Worm (Caenorhabditis elegans) whole organism, mixed stage, embryonic: ENCODE measurements around the gene F27E5.5.

Experiments
- ceh-43 ChIP-seq: fragments of 200-800 bp; sonication (Bioruptor generic); optimal IDR thresholded peaks from 2 replicates; lab custom pipeline; 2018; ENCODE audit warnings: mild to moderate bottlenecking, missing genetic modification characterization, moderate library complexity, missing compliant biosample characterization
- drap-1 ChIP-seq: fragments of 200-800 bp; sonication (Bioruptor generic); optimal IDR thresholded peaks from 3 replicates; lab custom pipeline; 2018; ENCODE audit warnings: mild to moderate bottlenecking, missing genetic modification characterization, missing compliant biosample characterization
- elt-3 ChIP-seq: fragments of 150-350 bp; optimal IDR thresholded peaks from 2 replicates; lab custom pipeline; 2014; ENCODE audit warnings: missing biosample characterization, missing genetic modification characterization
- lin-13 ChIP-seq: fragments of 150-350 bp; optimal IDR thresholded peaks from 2 replicates; lab custom pipeline; 2014; ENCODE audit warnings: missing biosample characterization, missing genetic modification characterization
- mab-5 ChIP-seq: fragments of 150-350 bp; optimal IDR thresholded peaks from 2 replicates; lab custom pipeline; 2014; ENCODE audit warnings: missing biosample characterization, missing genetic modification characterization
- mls-2 ChIP-seq: sonication (generic microtip); optimal IDR thresholded peaks from 2 replicates; lab custom pipeline; 2016; ENCODE audit warnings: mild to moderate bottlenecking, missing genetic modification characterization, moderate library complexity, missing compliant biosample characterization
- nhr-28 ChIP-seq: fragments of 150-350 bp; optimal IDR thresholded peaks from 2 replicates; lab custom pipeline; 2014; ENCODE audit warnings: missing biosample characterization, missing genetic modification characterization
- nhr-76 ChIP-seq: sonication (generic microtip); optimal IDR thresholded peaks from 2 replicates; lab custom pipeline; 2017; ENCODE audit warnings: missing biosample characterization, missing genetic modification characterization
- pha-4 ChIP-seq: fragments of 150-350 bp; optimal IDR thresholded peaks from 2 replicates; lab custom pipeline; 2018; ENCODE audit warnings: missing biosample characterization, missing genetic modification reagents, missing genetic modification characterization
- sem-2 ChIP-seq: fragments of 200-800 bp; sonication (Bioruptor generic); optimal IDR thresholded peaks from 2 replicates; lab custom pipeline; 2018; ENCODE audit warnings: mild to moderate bottlenecking, missing genetic modification characterization, missing compliant biosample characterization
- unc-120 ChIP-seq: sonication (generic microtip); optimal IDR thresholded peaks from 2 replicates; lab custom pipeline; 2017; ENCODE audit warnings: missing genetic modification characterization, missing compliant biosample characterization; ENCODE audit not compliant: poor library complexity, severe bottlenecking
- unc-39 ChIP-seq: fragments of 150-350 bp; optimal IDR thresholded peaks from 2 replicates; lab custom pipeline; 2014; ENCODE audit warnings: missing biosample characterization, missing genetic modification characterization
- unc-62 ChIP-seq: fragments of 150-350 bp; optimal IDR thresholded peaks from 2 replicates; lab custom pipeline; 2014; ENCODE audit warnings: missing biosample characterization, missing genetic modification reagents, missing genetic modification characterization
- ztf-11 ChIP-seq: fragments of 150-350 bp; optimal IDR thresholded peaks from 2 replicates; lab custom pipeline; 2014; ENCODE audit warnings: missing biosample characterization, missing genetic modification characterization

- TF ChIP-seq unc-62 (GFP tag; lab: Kevin White, UChicago) (no peak), unc-39 (no peak), nhr-76 (tag; lab: Kevin White, UChicago) (no peak), nhr-28 (tag; lab: Kevin White, UChicago) (no peak), ztf-11 (tag; lab: Kevin White, UChicago) (no peak), drap-1 (GFP tag; lab: Kevin White, UChicago) (no peak), pha-4 (tag; lab: Kevin White, UChicago) (no peak), lin-13 (tag; lab: Kevin White, UChicago) (no peak), mab-5 (tag; lab: Kevin White, UChicago) (no peak), unc-120 (tag; lab: Kevin White, UChicago) (no peak), sem-2 (GFP tag; lab: Kevin White, UChicago) (no peak), ceh-43 (GFP tag; lab: Kevin White, UChicago) (no peak), elt-3 (no peak), mls-2 (tag; lab: Kevin White, UChicago) (no peak)
Observed at ce11 chrII:10139177-10139640, 7.5 kb upstream of the F27E5.5 start, which contains the start of gene asah-2.
